Fruit fly (Drosophila melanogaster) whole organism, prepupa: Measurements from ENCODE around the gene CG8927.
A peak's percentile ranks its signal among the peaks of the same experiment; 100 is the strongest.

Experiments used
- Blimp-1 ChIP-seq: fragments of 200-800 bp; sonication (Bioruptor generic); optimal IDR thresholded peaks from 3 replicates; lab custom pipeline; 2017; ENCODE audit warnings: missing biosample characterization, missing genetic modification characterization, mild to moderate bottlenecking, moderate library complexity, missing genetic modification reagents
- CG10631 ChIP-seq: fragments of 200-800 bp; sonication (Bioruptor generic); optimal IDR thresholded peaks from 2 replicates; lab custom pipeline; 2016; ENCODE audit warnings: missing biosample characterization, missing genetic modification characterization
- CG10669 ChIP-seq: fragments of 200-800 bp; sonication (Bioruptor generic); optimal IDR thresholded peaks from 3 replicates; lab custom pipeline; 2018; ENCODE audit warnings: missing biosample characterization, mild to moderate bottlenecking, missing genetic modification characterization, moderate library complexity
- CG11294 ChIP-seq: fragments of 200-800 bp; sonication (Bioruptor generic); IDR thresholded peaks from 2 replicates; pipeline ENCODE4 v1.3.6; 2022; ENCODE audit warnings: missing biosample characterization, missing genetic modification characterization
- CG11762 ChIP-seq: fragments of 200-800 bp; sonication (Bioruptor generic); optimal IDR thresholded peaks from 3 replicates; lab custom pipeline; 2016; ENCODE audit warnings: missing biosample characterization, missing genetic modification characterization; ENCODE audit not compliant: insufficient read depth
- CG15336 ChIP-seq: fragments of 200-800 bp; sonication (Bioruptor generic); IDR thresholded peaks from 2 replicates; pipeline ENCODE4 v1.3.6; 2022; ENCODE audit warnings: missing biosample characterization, missing genetic modification characterization
- CG1621 ChIP-seq: fragments of 200-800 bp; sonication (Bioruptor generic); optimal IDR thresholded peaks from 3 replicates; lab custom pipeline; 2018; ENCODE audit warnings: missing biosample characterization, mild to moderate bottlenecking, missing genetic modification characterization
- CG16779 ChIP-seq: fragments of 200-800 bp; sonication (Bioruptor generic); optimal IDR thresholded peaks from 3 replicates; lab custom pipeline; 2017; ENCODE audit warnings: missing biosample characterization, mild to moderate bottlenecking, missing genetic modification characterization
- CG3032 ChIP-seq: fragments of 200-800 bp; optimal IDR thresholded peaks from 2 replicates; lab custom pipeline; 2019; ENCODE audit warnings: missing biosample characterization, mild to moderate bottlenecking, missing genetic modification characterization, moderate library complexity
- CG32006 ChIP-seq: fragments of 200-800 bp; sonication (Bioruptor generic); optimal IDR thresholded peaks from 3 replicates; lab custom pipeline; 2017; ENCODE audit warnings: missing biosample characterization, mild to moderate bottlenecking, missing genetic modification characterization
- CG34406 ChIP-seq: fragments of 200-800 bp; sonication (Bioruptor generic); optimal IDR thresholded peaks from 3 replicates; lab custom pipeline; 2016; ENCODE audit warnings: missing biosample characterization, missing genetic modification characterization
- CG3919 ChIP-seq: fragments of 200-800 bp; sonication (Bioruptor generic); optimal IDR thresholded peaks from 3 replicates; lab custom pipeline; 2016; ENCODE audit warnings: missing biosample characterization, missing genetic modification characterization
- CG4318 ChIP-seq: fragments of 200-800 bp; sonication (Bioruptor generic); optimal IDR thresholded peaks from 3 replicates; lab custom pipeline; 2017; ENCODE audit warnings: missing biosample characterization, mild to moderate bottlenecking, missing genetic modification characterization
- CG6163 ChIP-seq: fragments of 200-800 bp; sonication (Bioruptor generic); IDR thresholded peaks from 3 replicates; pipeline ENCODE4 v1.3.6; 2022; ENCODE audit warnings: missing biosample characterization, missing genetic modification characterization
- CG6276 ChIP-seq: fragments of 200-800 bp; sonication (Bioruptor generic); optimal IDR thresholded peaks from 2 replicates; lab custom pipeline; 2017; ENCODE audit warnings: missing biosample characterization, mild to moderate bottlenecking, missing genetic modification characterization
- CG6792 ChIP-seq: fragments of 200-800 bp; sonication (Bioruptor generic); optimal IDR thresholded peaks from 3 replicates; lab custom pipeline; 2016; ENCODE audit warnings: missing biosample characterization, missing genetic modification characterization
- CG6808 ChIP-seq: fragments of 200-800 bp; sonication (Bioruptor generic); optimal IDR thresholded peaks from 3 replicates; lab custom pipeline; 2017; ENCODE audit warnings: missing biosample characterization, missing genetic modification characterization, mild to moderate bottlenecking, moderate library complexity, missing genetic modification reagents
- CG6854 ChIP-seq: fragments of 200-800 bp; sonication (Bioruptor generic); optimal IDR thresholded peaks from 2 replicates; lab custom pipeline; 2017; ENCODE audit warnings: missing biosample characterization, mild to moderate bottlenecking, missing genetic modification characterization
- CG7368 ChIP-seq: fragments of 200-800 bp; sonication (Bioruptor generic); optimal IDR thresholded peaks from 3 replicates; lab custom pipeline; 2016; ENCODE audit warnings: missing biosample characterization, missing genetic modification characterization
- CG8119 ChIP-seq: fragments of 200-800 bp; sonication (Bioruptor generic); IDR thresholded peaks from 3 replicates; pipeline ENCODE4 v1.3.6; 2022; ENCODE audit warnings: missing biosample characterization, missing genetic modification characterization
- CG8319 ChIP-seq: fragments of 200-800 bp; sonication (Bioruptor generic); optimal IDR thresholded peaks from 3 replicates; lab custom pipeline; 2016; ENCODE audit warnings: missing biosample characterization, missing genetic modification characterization
- CG9139 ChIP-seq: fragments of 200-800 bp; sonication (Bioruptor generic); optimal IDR thresholded peaks from 3 replicates; lab custom pipeline; 2017; ENCODE audit warnings: missing biosample characterization, mild to moderate bottlenecking, missing genetic modification characterization
- Eip75B ChIP-seq: fragments of 200-800 bp; sonication (Bioruptor generic); optimal IDR thresholded peaks from 3 replicates; lab custom pipeline; 2016; ENCODE audit warnings: missing biosample characterization, missing genetic modification characterization
- Eip78C ChIP-seq: fragments of 200-800 bp; sonication (Bioruptor generic); peaks from one replicate; lab custom pipeline; 2016; ENCODE audit warnings: missing biosample characterization, missing genetic modification characterization
- Ets21C ChIP-seq: fragments of 200-800 bp; sonication (Bioruptor generic); optimal IDR thresholded peaks from 3 replicates; lab custom pipeline; 2016; ENCODE audit warnings: missing biosample characterization, missing genetic modification characterization
- Ets96B ChIP-seq: fragments of 200-800 bp; optimal IDR thresholded peaks from 2 replicates; lab custom pipeline; 2019; ENCODE audit warnings: missing biosample characterization, mild to moderate bottlenecking, missing genetic modification characterization, moderate library complexity
- Hr38 ChIP-seq: sonication (Bioruptor generic); optimal IDR thresholded peaks from 2 replicates; lab custom pipeline; 2016; ENCODE audit warnings: missing biosample characterization, missing genetic modification characterization
- Hr39 ChIP-seq: fragments of 200-800 bp; sonication (Bioruptor generic); optimal IDR thresholded peaks from 2 replicates; lab custom pipeline; 2016; ENCODE audit warnings: missing biosample characterization, missing genetic modification characterization
- Hr4 ChIP-seq: fragments of 200-800 bp; sonication (Bioruptor generic); optimal IDR thresholded peaks from 3 replicates; lab custom pipeline; 2016; ENCODE audit warnings: missing biosample characterization, missing genetic modification characterization
- Lpt ChIP-seq: fragments of 200-800 bp; sonication (Bioruptor generic); optimal IDR thresholded peaks from 3 replicates; lab custom pipeline; 2016; ENCODE audit warnings: missing biosample characterization, missing genetic modification characterization
- Met ChIP-seq: fragments of 200-800 bp; sonication (Bioruptor generic); optimal IDR thresholded peaks from 3 replicates; lab custom pipeline; 2016; ENCODE audit warnings: missing biosample characterization, missing genetic modification characterization
- Smox ChIP-seq: fragments of 200-800 bp; sonication (Bioruptor generic); optimal IDR thresholded peaks from 3 replicates; lab custom pipeline; 2016; ENCODE audit warnings: missing biosample characterization, missing genetic modification characterization
- Sox102F ChIP-seq: fragments of 200-800 bp; sonication (Bioruptor generic); optimal IDR thresholded peaks from 2 replicates; lab custom pipeline; 2016; ENCODE audit warnings: missing biosample characterization, mild to moderate bottlenecking, missing genetic modification characterization
- Sox14 ChIP-seq: fragments of 200-800 bp; sonication (Bioruptor generic); optimal IDR thresholded peaks from 3 replicates; lab custom pipeline; 2016; ENCODE audit warnings: missing biosample characterization, missing genetic modification characterization
- Sox15 ChIP-seq: fragments of 200-800 bp; sonication (Bioruptor generic); optimal IDR thresholded peaks from 3 replicates; lab custom pipeline; 2016; ENCODE audit warnings: missing biosample characterization, missing genetic modification characterization
- achi ChIP-seq: fragments of 200-800 bp; sonication (Bioruptor generic); optimal IDR thresholded peaks from 3 replicates; lab custom pipeline; 2016; ENCODE audit warnings: missing biosample characterization, missing genetic modification characterization
- dsx ChIP-seq: fragments of 200-800 bp; optimal IDR thresholded peaks from 3 replicates; lab custom pipeline; 2019; ENCODE audit warnings: missing biosample characterization, mild to moderate bottlenecking, missing genetic modification characterization, moderate library complexity; ENCODE audit not compliant: poor library complexity, severe bottlenecking
- eg ChIP-seq: fragments of 200-800 bp; sonication (Bioruptor generic); IDR thresholded peaks from 3 replicates; pipeline ENCODE4 v1.3.6; 2022; ENCODE audit warnings: missing biosample characterization, missing genetic modification characterization
- esn ChIP-seq: fragments of 200-800 bp; sonication (Bioruptor generic); optimal IDR thresholded peaks from 2 replicates; lab custom pipeline; 2016; ENCODE audit warnings: missing biosample characterization, mild to moderate bottlenecking, missing genetic modification characterization, moderate library complexity
- fd85E ChIP-seq: fragments of 200-800 bp; sonication (Bioruptor generic); optimal IDR thresholded peaks from 3 replicates; lab custom pipeline; 2016; ENCODE audit warnings: missing biosample characterization, missing genetic modification characterization
- fkh ChIP-seq: fragments of 200-800 bp; sonication (Bioruptor generic); optimal IDR thresholded peaks from 3 replicates; lab custom pipeline; 2017; ENCODE audit warnings: missing biosample characterization, mild to moderate bottlenecking, missing genetic modification characterization, moderate library complexity
- salr ChIP-seq, 2 experiments: fragments of 200-800 bp; sonication (Bioruptor generic); optimal IDR thresholded peaks; 3 replicates each; lab custom pipeline; 2016 to 2018; ENCODE audit warnings: missing biosample characterization in 2 of 2, missing genetic modification characterization in 2 of 2, mild to moderate bottlenecking in 1 of 2
- spab ChIP-seq: fragments of 200-800 bp; sonication (Bioruptor generic); optimal IDR thresholded peaks from 2 replicates; lab custom pipeline; 2017; ENCODE audit warnings: missing biosample characterization, mild to moderate bottlenecking, missing genetic modification characterization, missing genetic modification reagents
- ss ChIP-seq, 2 experiments: fragments of 200-800 bp; sonication (Bioruptor generic); optimal IDR thresholded peaks; 2 replicates in 1 of 2; 3 replicates in 1 of 2; lab custom pipeline; 2017 to 2018; ENCODE audit warnings: mild to moderate bottlenecking in 2 of 2, missing biosample characterization in 2 of 2, missing genetic modification characterization in 2 of 2, moderate library complexity in 1 of 2
- svp ChIP-seq: fragments of 200-800 bp; sonication (Bioruptor generic); peaks from one replicate; lab custom pipeline; 2016; ENCODE audit warnings: missing biosample characterization, missing genetic modification characterization

CG8927 gene

DNA sequence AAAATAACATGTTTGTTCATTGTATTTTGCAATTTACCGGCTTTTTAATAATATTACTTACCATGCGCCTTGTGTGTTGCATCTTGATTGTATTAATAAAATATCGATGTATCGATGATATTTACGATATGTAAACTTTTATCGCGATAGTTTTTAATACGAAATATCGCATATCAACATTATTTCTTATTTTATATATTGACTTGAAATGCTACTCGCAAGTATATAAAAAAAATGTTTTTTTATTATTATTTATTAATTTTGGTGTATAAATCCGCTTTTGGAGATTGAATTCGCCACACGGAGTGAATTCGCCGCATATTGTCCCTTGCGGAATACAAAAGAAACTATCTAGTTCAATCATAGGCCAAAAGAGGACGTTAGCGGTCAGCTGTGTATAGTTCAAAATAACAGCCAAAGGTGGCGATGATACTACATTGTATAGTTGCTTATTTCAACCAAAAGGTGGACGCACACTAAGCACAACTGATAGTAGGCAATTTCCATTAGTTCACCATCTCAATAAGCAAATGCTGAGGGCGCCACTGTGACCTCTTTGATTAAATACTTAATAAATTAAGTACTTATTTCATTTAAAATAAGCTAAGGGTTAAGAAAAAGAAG is 24.4 kb downstream of the CG8927 start, which contains the start of gene mtSSB (continued):
- TF ChIP-seq Hr39: peak; percentile 88
- TF ChIP-seq CG8319 (GFP tag; lab: Kevin White, UChicago): peak; percentile 73
- TF ChIP-seq Sox15 (GFP tag; lab: Kevin White, UChicago): peak; percentile 34
- TF ChIP-seq esn (GFP tag; lab: Kevin White, UChicago): peak; percentile 87
- peak; percentile 100 for TF ChIP-seq dsx (GFP tag; lab: Kevin White, UChicago)
- peak; percentile 52 for TF ChIP-seq CG1621 (tag; lab: Kevin White, UChicago)
- peak; percentile 86 for TF ChIP-seq svp (GFP tag; lab: Kevin White, UChicago)
- peak; percentile 64 for TF ChIP-seq Hr4
- TF ChIP-seq fd85E (GFP tag; lab: Kevin White, UChicago): no peak
- TF ChIP-seq fkh: peak; percentile 41
- TF ChIP-seq CG10631: peak; percentile 28
- peak; percentile 71 for TF ChIP-seq CG6792 (GFP tag; lab: Kevin White, UChicago)
- TF ChIP-seq Blimp-1 (GFP tag; lab: Kevin White, UChicago): peak; percentile 24
- peak; percentile 82 for TF ChIP-seq Sox14
- no peak for TF ChIP-seq CG6854
- no peak for TF ChIP-seq spab (GFP tag; lab: Kevin White, UChicago)
- no peak for TF ChIP-seq CG16779 (tag; lab: Kevin White, UChicago)
- peak; percentile 31 for TF ChIP-seq CG3032 (tag; lab: Kevin White, UChicago)
- peak; percentile 71 for TF ChIP-seq CG7368

dm6 chr3R:16206162-16206561 is 25.3 kb downstream of the CG8927 start:
- no peak for TF ChIP-seq CG11762 (GFP tag; lab: Kevin White, UChicago)
- no peak for TF ChIP-seq Ets96B (tag; lab: Kevin White, UChicago)
- peak; percentile 38 for TF ChIP-seq spab (GFP tag; lab: Kevin White, UChicago)
- no peak for TF ChIP-seq CG3032 (tag; lab: Kevin White, UChicago)
- TF ChIP-seq Smox (GFP tag; lab: Kevin White, UChicago): no peak
- 0 out of 3 replicates have a peak, but pooled peaks have one; percentile 50 for TF ChIP-seq CG6163 (GFP tag; lab: Robert Waterston, UW)
- peak; percentile 22; the same call in 1 of the 3 replicates for TF ChIP-seq CG8119 (GFP tag; lab: Robert Waterston, UW)
- TF ChIP-seq CG6854: peak; percentile 92
- peak; percentile 87 for TF ChIP-seq CG3919
- no peak for TF ChIP-seq Eip75B (GFP tag; lab: Kevin White, UChicago)
- TF ChIP-seq fkh: no peak
- TF ChIP-seq eg (GFP tag; lab: Robert Waterston, UW): peak; percentile 63; the same call in 2 of the 3 replicates
- peak; percentile 42 for TF ChIP-seq CG6276
- peak; percentile 45 for TF ChIP-seq CG1621 (tag; lab: Kevin White, UChicago)
- peak; percentile 22 for TF ChIP-seq CG6808 (GFP tag; lab: Kevin White, UChicago)
- peak; percentile 57 for TF ChIP-seq Eip78C
- TF ChIP-seq CG9139 (GFP tag; lab: Kevin White, UChicago): peak; percentile 61
- no peak for TF ChIP-seq CG7368
- TF ChIP-seq ss (GFP tag; optimal IDR thresholded peaks at IDR 0.05; lab: Kevin White, UChicago): peak; percentile 43 to 51
- peak; percentile 53 for TF ChIP-seq CG15336 (GFP tag; lab: Robert Waterston, UW)

- TF ChIP-seq Met (GFP tag; lab: Kevin White, UChicago) (peak; percentile 44), CG11294 (no peak), Smox (GFP tag; lab: Kevin White, UChicago) (no peak), eg (GFP tag; lab: Robert Waterston, UW) (peak; percentile 63; the same call in 2 of the 3 replicates), Lpt (GFP tag; lab: Kevin White, UChicago) (peak; percentile 84), Ets21C (GFP tag; lab: Kevin White, UChicago) (no peak), Sox102F (GFP tag; lab: Kevin White, UChicago) (no peak), Blimp-1 (GFP tag; lab: Kevin White, UChicago) (no peak), CG32006 (no peak), CG6792 (GFP tag; lab: Kevin White, UChicago) (no peak), CG6276 (no peak), CG34406 (GFP tag; lab: Kevin White, UChicago) (no peak), CG6854 (peak; percentile 44), salr (GFP tag; optimal IDR thresholded peaks at IDR 0.05; lab: Kevin White, UChicago) (no peak), achi (GFP tag; lab: Kevin White, UChicago) (no peak), CG3919 (peak; percentile 9), Hr38 (GFP tag; lab: Kevin White, UChicago) (no peak), CG8119 (GFP tag; lab: Robert Waterston, UW) (no peak; the same call in 2 of the 3 replicates), CG10669 (no peak), CG10631 (no peak), CG7368 (no peak), CG4318 (GFP tag; lab: Kevin White, UChicago) (no peak), Eip78C (peak; percentile 18), Sox14 (peak; percentile 38)
Measured at dm6 chr3R:16207074-16207609, 26.3 kb downstream of the CG8927 start.
